Worm (Caenorhabditis elegans): ENCODE results near the gene Y67H2A.2.

Gene Y67H2A.2

DNA sequence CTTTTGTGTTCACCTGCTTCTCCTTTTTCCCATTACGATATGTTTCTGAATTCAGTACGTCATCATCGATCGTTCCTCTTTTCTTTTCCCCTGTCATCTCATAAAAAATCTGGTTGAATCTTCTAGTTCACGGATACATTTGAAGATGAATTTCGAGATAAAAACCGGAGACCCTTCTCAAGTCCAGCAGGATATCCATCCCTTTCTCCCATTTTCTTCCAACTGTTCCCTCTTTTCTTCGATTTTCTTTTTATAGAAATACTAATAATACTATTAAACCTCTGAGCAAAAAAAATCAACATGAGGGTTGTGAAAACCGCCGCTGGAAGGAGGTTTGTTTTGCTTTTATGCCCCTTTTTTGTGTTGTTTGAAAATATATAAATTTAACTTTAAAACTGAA lies 41.7 kb downstream of the Y67H2A.2 start, which contains the start of gene bus-12:
TSS of gene bus-12 (plus strand) at position 301 of the 400 bp plus-strand sequence.
- TF ChIP-seq ref-1 (GFP tag; conservative IDR thresholded peaks at IDR 0.05) (no peak), med-1 (GFP tag; optimal IDR thresholded peaks at IDR 0.05; ENCODE audit: insufficient read depth) (no peak), cog-1 (tag; optimal IDR thresholded peaks at IDR 0.05) (no peak), tab-1 (GFP tag; IDR thresholded peaks at IDR 0.05) (no peak), ztf-29 (GFP tag; IDR thresholded peaks at IDR 0.05) (no peak), flt-1 (GFP tag; IDR thresholded peaks at IDR 0.05) (no peak)

DNA sequence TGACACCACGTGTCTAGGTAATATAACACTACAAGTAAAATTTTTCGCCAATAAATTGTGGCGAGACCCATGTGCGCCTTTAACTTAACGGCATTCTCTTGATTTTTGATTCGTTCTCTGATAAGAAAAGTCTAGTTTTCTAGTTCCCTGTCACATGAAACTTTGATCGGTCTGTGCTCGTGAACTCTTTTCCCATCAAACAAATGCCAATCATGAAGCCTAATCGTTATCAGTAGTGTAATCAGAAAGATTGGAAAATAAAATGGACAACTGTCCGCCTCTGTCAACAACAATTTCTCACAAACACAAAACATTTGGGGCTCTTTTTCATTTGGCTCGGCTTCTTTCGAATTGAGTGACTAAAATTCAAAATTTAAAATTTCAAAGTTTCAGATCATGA lies 43.8 kb downstream of the Y67H2A.2 start, which contains the start of gene ttr-45:
TSS of gene ttr-45 (plus strand) at position 385 of the 400 bp plus-strand sequence.
- no peak for TF ChIP-seq ref-1 (GFP tag; conservative IDR thresholded peaks at IDR 0.05)
- TF ChIP-seq tab-1 (GFP tag; IDR thresholded peaks at IDR 0.05), result no peak
- no peak for TF ChIP-seq ztf-29 (GFP tag; IDR thresholded peaks at IDR 0.05)
- no peak for TF ChIP-seq T22C8.4 (GFP tag; IDR thresholded peaks at IDR 0.05)
- no peak for TF ChIP-seq ztf-23 (GFP tag; IDR thresholded peaks at IDR 0.05)
- TF ChIP-seq klf-2 (GFP tag; conservative IDR thresholded peaks at IDR 0.05), result no peak
- no peak for TF ChIP-seq cog-1 (tag; optimal IDR thresholded peaks at IDR 0.05)

DNA sequence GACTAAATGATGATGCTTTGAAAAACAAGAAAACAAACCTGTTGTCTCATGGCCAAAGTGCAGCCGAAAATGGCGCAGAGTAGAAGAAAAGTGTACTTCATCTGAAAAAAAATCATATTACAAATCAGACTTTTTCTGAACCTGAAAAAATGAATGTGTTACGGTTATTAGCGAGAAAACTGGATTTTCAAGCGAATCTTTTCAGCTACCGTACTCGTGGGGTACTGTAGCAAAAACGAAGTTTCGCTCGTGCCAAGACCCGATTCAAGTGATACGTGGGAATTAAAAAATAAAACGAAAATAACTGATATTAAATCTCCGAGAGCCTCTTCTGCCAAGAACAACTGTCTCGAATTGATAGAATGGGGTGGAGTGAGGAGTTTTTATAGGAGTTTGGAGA lies 45.4 kb downstream of the Y67H2A.2 start, which contains the start of gene ttr-51:
TSS of gene ttr-51 (minus strand) at position 101 of the 400 bp plus-strand sequence.
- no peak for TF ChIP-seq ztf-29 (GFP tag; IDR thresholded peaks at IDR 0.05)
- TF ChIP-seq ztf-23 (GFP tag; IDR thresholded peaks at IDR 0.05), result no peak
- no peak for TF ChIP-seq flt-1 (GFP tag; IDR thresholded peaks at IDR 0.05)
- no peak for TF ChIP-seq cog-1 (tag; optimal IDR thresholded peaks at IDR 0.05)
- TF ChIP-seq T22C8.4 (GFP tag; IDR thresholded peaks at IDR 0.05), result no peak
- no peak for TF ChIP-seq tab-1 (GFP tag; IDR thresholded peaks at IDR 0.05)
- TF ChIP-seq ref-1 (GFP tag; conservative IDR thresholded peaks at IDR 0.05), result no peak

DNA sequence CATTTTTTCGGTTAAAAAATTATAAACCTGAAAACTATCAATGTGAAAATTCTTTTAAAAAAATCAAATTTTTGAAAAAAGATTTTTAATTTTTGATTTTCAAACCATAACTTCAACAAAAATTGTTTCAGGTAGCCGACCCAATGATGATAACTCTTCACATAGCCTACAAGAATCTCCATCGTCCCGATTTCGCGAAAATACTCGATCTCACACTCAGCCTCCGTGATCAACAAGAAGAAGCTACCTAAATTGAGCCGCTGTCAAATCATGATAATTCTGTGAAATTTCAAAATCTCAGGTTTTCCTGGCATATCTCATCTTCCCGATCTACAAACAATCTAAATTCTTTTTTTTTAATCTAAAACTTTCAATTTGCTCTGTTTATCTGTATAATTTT lies 47.4 kb downstream of the Y67H2A.2 start:
- TF ChIP-seq cog-1 (tag; optimal IDR thresholded peaks at IDR 0.05) (no peak), ref-1 (GFP tag; conservative IDR thresholded peaks at IDR 0.05) (no peak), tab-1 (GFP tag; IDR thresholded peaks at IDR 0.05) (no peak), T22C8.4 (GFP tag; IDR thresholded peaks at IDR 0.05) (no peak), klf-2 (GFP tag; conservative IDR thresholded peaks at IDR 0.05) (no peak), med-1 (GFP tag; optimal IDR thresholded peaks at IDR 0.05; ENCODE audit: insufficient read depth) (no peak), ztf-23 (GFP tag; IDR thresholded peaks at IDR 0.05) (no peak)

DNA sequence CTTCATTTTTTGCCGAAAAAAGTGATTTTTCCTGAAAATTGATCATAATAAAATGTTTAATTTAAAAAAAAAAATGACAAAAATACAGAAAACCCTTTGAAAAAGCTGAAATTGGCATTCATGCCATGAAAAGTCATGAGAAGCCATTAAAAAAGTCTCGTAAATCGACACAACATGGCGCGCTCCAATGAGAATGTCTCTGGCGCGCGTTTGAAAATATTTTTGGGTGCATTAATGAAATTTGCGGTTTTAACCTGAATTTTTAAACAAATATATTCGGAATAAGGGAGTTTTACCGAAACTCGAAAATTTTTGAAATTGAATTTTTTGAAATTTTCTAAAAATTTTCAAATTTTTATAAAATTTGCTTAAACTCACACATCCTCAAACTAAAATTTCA lies 49.8 kb downstream of the Y67H2A.2 start:
- TF ChIP-seq flt-1 (GFP tag; IDR thresholded peaks at IDR 0.05), result no peak
- no peak for TF ChIP-seq cog-1 (tag; optimal IDR thresholded peaks at IDR 0.05)
- TF ChIP-seq ref-1 (GFP tag; conservative IDR thresholded peaks at IDR 0.05), result no peak
- no peak for TF ChIP-seq ztf-23 (GFP tag; IDR thresholded peaks at IDR 0.05)
- TF ChIP-seq tab-1 (GFP tag; IDR thresholded peaks at IDR 0.05), result no peak
- no peak for TF ChIP-seq med-1 (GFP tag; optimal IDR thresholded peaks at IDR 0.05; ENCODE audit: insufficient read depth)
- no peak for TF ChIP-seq T22C8.4 (GFP tag; IDR thresholded peaks at IDR 0.05)
- TF ChIP-seq ztf-29 (GFP tag; IDR thresholded peaks at IDR 0.05), result no peak
- no peak for TF ChIP-seq klf-2 (GFP tag; conservative IDR thresholded peaks at IDR 0.05)

DNA sequence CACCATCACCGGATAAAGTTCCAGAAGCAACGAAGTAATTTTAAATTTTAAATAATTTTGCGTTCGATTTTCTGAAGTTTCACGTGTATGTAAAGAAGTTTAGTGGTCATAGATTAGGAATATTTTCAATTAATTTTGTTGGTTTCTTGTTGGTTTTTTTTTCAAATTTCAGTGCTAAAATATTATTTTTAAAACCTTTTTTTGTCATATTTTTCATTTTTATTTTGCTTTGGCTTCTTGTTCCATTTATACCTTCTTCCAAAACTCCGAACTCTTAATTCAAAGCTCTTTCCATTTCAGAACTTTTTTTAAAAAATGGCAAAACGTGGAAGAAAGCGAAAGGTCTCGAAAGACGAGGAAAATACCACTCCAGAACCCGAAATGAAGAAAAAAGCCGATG lies 50.7 kb downstream of the Y67H2A.2 start, which contains the start of gene JC8.7:
TSS of gene JC8.7 (plus strand) at position 301 of the 400 bp plus-strand sequence.
- TF ChIP-seq cog-1 (tag; optimal IDR thresholded peaks at IDR 0.05), result no peak
- no peak for TF ChIP-seq ztf-23 (GFP tag; IDR thresholded peaks at IDR 0.05)
- no peak for TF ChIP-seq ztf-29 (GFP tag; IDR thresholded peaks at IDR 0.05)
- no peak for TF ChIP-seq klf-2 (GFP tag; conservative IDR thresholded peaks at IDR 0.05)
- no peak for TF ChIP-seq T22C8.4 (GFP tag; IDR thresholded peaks at IDR 0.05)
- no peak for TF ChIP-seq med-1 (GFP tag; optimal IDR thresholded peaks at IDR 0.05; ENCODE audit: insufficient read depth)
- TF ChIP-seq ref-1 (GFP tag; conservative IDR thresholded peaks at IDR 0.05), result no peak
- no peak for TF ChIP-seq flt-1 (GFP tag; IDR thresholded peaks at IDR 0.05)
- TF ChIP-seq tab-1 (GFP tag; IDR thresholded peaks at IDR 0.05), result no peak

DNA sequence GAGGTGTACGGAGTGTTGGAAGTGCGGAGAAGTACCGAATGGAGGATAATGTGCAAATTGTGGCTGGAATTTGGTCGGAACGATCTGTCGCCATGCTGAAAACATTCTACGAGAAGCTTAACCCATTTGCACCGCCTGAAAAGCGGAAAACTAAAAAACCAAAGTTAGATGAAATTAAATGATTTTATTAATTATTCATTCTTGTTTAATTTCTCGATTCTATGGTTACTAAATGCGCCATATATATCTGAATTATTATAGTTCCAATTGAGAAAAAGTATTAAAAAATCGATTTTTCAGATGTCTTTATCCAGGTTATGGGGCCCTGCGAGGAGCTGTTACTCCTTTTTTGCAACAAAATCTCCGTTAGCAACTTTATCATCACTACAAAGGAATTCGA lies 53.6 kb downstream of the Y67H2A.2 start, which contains the start of gene cox-11:
TSS of gene cox-11 (plus strand) at position 301 of the 400 bp plus-strand sequence.
- no peak for TF ChIP-seq T22C8.4 (GFP tag; IDR thresholded peaks at IDR 0.05)
- TF ChIP-seq cog-1 (tag; optimal IDR thresholded peaks at IDR 0.05), result no peak
- TF ChIP-seq klf-2 (GFP tag; conservative IDR thresholded peaks at IDR 0.05), result no peak

DNA sequence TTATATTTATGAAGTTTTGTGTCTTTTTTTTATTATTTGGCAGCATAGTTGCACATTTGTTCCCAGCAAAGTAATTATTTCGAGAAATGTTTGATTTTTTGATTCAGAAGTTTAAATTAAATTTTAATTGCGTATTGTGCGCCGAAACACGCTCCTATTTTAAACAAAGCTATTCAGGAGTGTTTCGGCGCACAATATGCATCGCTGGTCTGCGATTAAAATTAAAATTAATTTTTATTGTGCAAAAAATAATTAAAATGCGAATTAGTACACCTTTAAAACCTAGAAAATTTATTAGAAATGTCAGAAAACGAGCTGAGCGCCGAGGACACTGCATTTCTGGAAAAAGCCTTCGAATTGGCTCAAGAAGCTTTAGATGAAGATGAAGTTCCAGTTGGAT lies 54.2 kb downstream of the Y67H2A.2 start, which contains the start of gene JC8.4:
TSS of gene JC8.4 (plus strand) at position 301 of the 400 bp plus-strand sequence.
- TF ChIP-seq ref-1 (GFP tag; conservative IDR thresholded peaks at IDR 0.05) (no peak), flt-1 (GFP tag; IDR thresholded peaks at IDR 0.05) (no peak), tab-1 (GFP tag; IDR thresholded peaks at IDR 0.05) (no peak), cog-1 (tag; optimal IDR thresholded peaks at IDR 0.05) (no peak)

DNA sequence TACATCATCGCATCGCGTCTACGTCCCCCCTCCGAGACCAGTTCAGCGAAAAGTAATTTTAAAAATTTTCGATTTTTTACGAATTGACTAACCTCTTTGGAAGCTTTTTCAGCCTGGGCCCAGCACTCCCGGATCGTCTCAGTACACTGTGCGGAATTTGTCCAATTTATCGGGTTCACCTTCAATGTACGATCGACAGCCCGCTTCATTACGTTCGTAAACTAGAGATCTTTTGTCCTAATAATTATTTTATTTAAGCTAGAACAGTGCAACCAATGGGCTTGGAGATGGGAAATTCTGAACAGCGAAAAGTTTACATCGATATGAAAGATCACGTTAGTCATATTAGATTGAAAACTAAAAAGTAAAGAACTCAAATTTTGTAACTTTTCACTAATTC lies 56.3 kb downstream of the Y67H2A.2 start:
- no peak for TF ChIP-seq cog-1 (tag; optimal IDR thresholded peaks at IDR 0.05)
- no peak for TF ChIP-seq flt-1 (GFP tag; IDR thresholded peaks at IDR 0.05)
- TF ChIP-seq klf-2 (GFP tag; conservative IDR thresholded peaks at IDR 0.05), result no peak
- no peak for TF ChIP-seq med-1 (GFP tag; optimal IDR thresholded peaks at IDR 0.05; ENCODE audit: insufficient read depth)
- TF ChIP-seq T22C8.4 (GFP tag; IDR thresholded peaks at IDR 0.05), result no peak
- TF ChIP-seq ref-1 (GFP tag; conservative IDR thresholded peaks at IDR 0.05), result no peak
- TF ChIP-seq ztf-29 (GFP tag; IDR thresholded peaks at IDR 0.05), result no peak
- TF ChIP-seq ztf-23 (GFP tag; IDR thresholded peaks at IDR 0.05), result no peak
- TF ChIP-seq tab-1 (GFP tag; IDR thresholded peaks at IDR 0.05), result no peak

DNA sequence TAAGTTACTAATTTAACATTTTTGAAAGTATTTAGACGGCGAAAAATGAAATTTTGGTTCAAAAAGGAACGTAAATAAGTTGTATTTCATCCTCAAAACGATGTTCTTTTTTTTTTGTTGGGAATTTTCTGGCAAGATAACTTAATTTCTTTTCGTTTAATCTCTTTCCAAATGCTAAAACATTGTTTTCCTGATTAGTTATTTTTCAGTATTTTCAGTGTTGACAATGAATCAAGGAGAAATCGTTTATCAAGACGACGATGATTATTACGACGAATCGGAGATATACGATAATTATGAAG lies 56.8 kb downstream of the Y67H2A.2 start, which contains the start of gene lin-54:
TSS of gene lin-54 (plus strand) at position 203 of the 302 bp plus-strand sequence.
- no peak for TF ChIP-seq ref-1 (GFP tag; conservative IDR thresholded peaks at IDR 0.05)
- no peak for TF ChIP-seq ztf-23 (GFP tag; IDR thresholded peaks at IDR 0.05)
- no peak for TF ChIP-seq T22C8.4 (GFP tag; IDR thresholded peaks at IDR 0.05)
- TF ChIP-seq cog-1 (tag; optimal IDR thresholded peaks at IDR 0.05), result no peak
- TF ChIP-seq tab-1 (GFP tag; IDR thresholded peaks at IDR 0.05), result no peak
- TF ChIP-seq flt-1 (GFP tag; IDR thresholded peaks at IDR 0.05), result no peak
- no peak for TF ChIP-seq med-1 (GFP tag; optimal IDR thresholded peaks at IDR 0.05; ENCODE audit: insufficient read depth)
- no peak for TF ChIP-seq ztf-29 (GFP tag; IDR thresholded peaks at IDR 0.05)
- TF ChIP-seq klf-2 (GFP tag; conservative IDR thresholded peaks at IDR 0.05), result no peak
